Worm (Caenorhabditis elegans) whole organism, L4/young adult: ENCODE data around the gene B0336.7.

ENCODE experiments used
- dao-5 ChIP-seq: sonication (generic microtip); optimal IDR thresholded peaks from 2 replicates; lab custom pipeline; 2016; ENCODE audit warnings: missing genotype, missing genetic modification characterization, moderate library complexity, missing compliant biosample characterization
- him-1 ChIP-seq: sonication (generic microtip); optimal IDR thresholded peaks from 2 replicates; lab custom pipeline; 2016; ENCODE audit warnings: missing genotype, missing genetic modification reagents, missing genetic modification characterization, missing compliant biosample characterization

ce11 chrIII:5714230-5714983, 17.2 kb upstream of the B0336.7 start, which contains the start of gene arf-1:
- TF ChIP-seq him-1 (tag; lab: Kevin White, UChicago) (no peak), dao-5 (no peak)
